Fruit fly (Drosophila melanogaster): ENCODE data around the gene CG18428.

dm6 chr3R:24099039-24100026 is 9.8 kb upstream of the CG18428 start:
- TF ChIP-seq CTCF (optimal IDR thresholded peaks at IDR 0.05) = no peak
- TF ChIP-seq CG8478 (optimal IDR thresholded peaks at IDR 0.05) = no peak
